Worm (Caenorhabditis elegans) whole organism, midembryonic: ENCODE results near the gene gst-29.
"Not testable (repeated sequence)": the region's sequence is repeated elsewhere in the genome, so short reads cannot be mapped to it uniquely, and the experiment has no call there.

Source experiments
- T22C8.4 ChIP-seq: fragments of 200-800 bp; sonication (Bioruptor generic); IDR thresholded peaks from 2 replicates; pipeline ENCODE4 v1.3.6; 2022; ENCODE audit warnings: missing genetic modification characterization, missing compliant biosample characterization
- cog-1 ChIP-seq: sonication (generic microtip); optimal IDR thresholded peaks from 2 replicates; lab custom pipeline; 2016; ENCODE audit warnings: missing genetic modification characterization, missing compliant biosample characterization
- flt-1 ChIP-seq: fragments of 200-800 bp; sonication (Bioruptor generic); IDR thresholded peaks from 2 replicates; pipeline ENCODE4 v1.3.6; 2022; ENCODE audit warnings: missing genetic modification characterization, missing compliant biosample characterization
- med-1 ChIP-seq: sonication (generic microtip); optimal IDR thresholded peaks from 2 replicates; lab custom pipeline; 2017; ENCODE audit warnings: missing genetic modification characterization, mild to moderate bottlenecking, missing compliant biosample characterization, antibody characterized with exemption, missing genetic modification reagents; ENCODE audit not compliant: insufficient read depth
- ref-1 ChIP-seq: fragments of 200-800 bp; sonication (Bioruptor generic); conservative IDR thresholded peaks from 2 replicates; pipeline ENCODE4 v1.3.6; 2022; ENCODE audit warnings: missing genetic modification reagents, missing genetic modification characterization, missing compliant biosample characterization
- tab-1 ChIP-seq: fragments of 200-800 bp; sonication (Bioruptor generic); IDR thresholded peaks from 2 replicates; pipeline ENCODE4 v1.3.6; 2022; ENCODE audit warnings: missing genetic modification characterization, missing compliant biosample characterization
- ztf-23 ChIP-seq: fragments of 200-800 bp; sonication (Bioruptor generic); IDR thresholded peaks from 2 replicates; pipeline ENCODE4 v1.3.6; 2022; ENCODE audit warnings: missing genetic modification reagents, missing genetic modification characterization, missing compliant biosample characterization
- ztf-29 ChIP-seq: fragments of 200-800 bp; sonication (Bioruptor generic); IDR thresholded peaks from 2 replicates; pipeline ENCODE4 v1.3.6; 2022; ENCODE audit warnings: missing genetic modification reagents, missing genetic modification characterization, missing compliant biosample characterization

ce11 chrII:15140881-15141280 lies 28.8 kb downstream of the gst-29 start, which contains the start of gene Y53F4B.26:
- TF ChIP-seq cog-1 (tag; lab: Kevin White, UChicago); med-1 (GFP tag; lab: Kevin White, UChicago); tab-1; ztf-29 (GFP tag; lab: Robert Waterston, UW); T22C8.4 (GFP tag; lab: Robert Waterston, UW); ztf-23; flt-1 (GFP tag; lab: Robert Waterston, UW); ref-1 (GFP tag; lab: Robert Waterston, UW): not testable (repeated sequence)
